7 worm cellular contexts compared by ENCODE assay signal in the genomic region with DNA sequence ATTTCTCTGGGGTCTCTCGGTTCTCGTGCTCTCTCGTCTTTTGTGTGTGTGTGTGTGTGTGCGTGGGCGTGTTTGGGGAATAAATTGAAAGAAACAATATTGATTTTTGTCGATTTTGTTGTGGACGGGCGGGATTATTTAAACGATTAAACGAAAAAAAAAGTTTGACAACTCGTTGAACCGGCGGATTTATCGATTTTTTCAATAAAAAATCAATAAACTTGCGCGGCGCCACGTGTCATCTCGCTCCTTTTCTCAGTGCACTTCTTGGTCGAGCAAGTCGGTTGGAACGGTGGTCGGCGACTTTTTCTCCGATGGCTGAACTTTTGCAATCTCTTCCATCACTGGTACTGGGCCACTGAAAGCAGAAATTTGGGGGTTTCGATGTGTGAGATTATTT.
TF ChIP-seq lines count a peak whose summit lies in the region.

No protein-coding gene starts in this region.

TF ChIP-seq in whole organism, L1 larva, 84 proteins besides CTCF, POLR2A, EP300 and RAD21:
- TF ChIP-seq snu-23 (GFP tag; optimal IDR thresholded peaks at IDR 0.05; lab: Kevin White, UChicago), result peak; percentile 0
- no peak for TF ChIP-seq mab-9 (GFP tag; IDR thresholded peaks at IDR 0.05; lab: Robert Waterston, UW)

TF ChIP-seq in whole organism, L3 larva, 47 proteins besides CTCF, POLR2A, EP300 and RAD21:
- TF ChIP-seq fkh-10 (GFP tag; optimal IDR thresholded peaks at IDR 0.05; lab: Kevin White, UChicago) (no peak), ceh-28 (tag; optimal IDR thresholded peaks at IDR 0.05; lab: Kevin White, UChicago) (peak; percentile 52)

TF ChIP-seq in whole organism, L4 larva, 104 proteins besides CTCF, POLR2A, EP300 and RAD21:
- TF ChIP-seq hmg-1.1 (GFP tag; IDR thresholded peaks at IDR 0.05; lab: Robert Waterston, UW), result 0 out of 2 replicates have a peak, but pooled peaks have one; percentile 24
- no peak for TF ChIP-seq mxl-2 (GFP tag; conservative IDR thresholded peaks at IDR 0.05; lab: Robert Waterston, UW)
- peak in 1 of 2 experiments; percentile 6 for TF ChIP-seq lsy-2 (tag; optimal IDR thresholded peaks at IDR 0.05; lab: Kevin White, UChicago)
- peak; percentile 57 for TF ChIP-seq ceh-28 (tag; optimal IDR thresholded peaks at IDR 0.05; lab: Kevin White, UChicago)
- peak in 1 of 2 experiments; percentile 0 for TF ChIP-seq unc-62 (GFP tag; optimal IDR thresholded peaks at IDR 0.05 in 1 of 2; lab: Kevin White, UChicago)
- TF ChIP-seq unc-62 (tag; optimal IDR thresholded peaks at IDR 0.05; lab: Kevin White, UChicago), result no peak

TF ChIP-seq in whole organism, early embryonic, 17 proteins besides CTCF, POLR2A, EP300 and RAD21:
- peak; percentile 14 for TF ChIP-seq ceh-36 (tag; optimal IDR thresholded peaks at IDR 0.05; lab: Kevin White, UChicago)
- no peak for TF ChIP-seq scrt-1 (GFP tag; IDR thresholded peaks at IDR 0.05; lab: Robert Waterston, UW)

TF ChIP-seq in whole organism, late embryonic, 69 proteins besides CTCF, POLR2A, EP300 and RAD21:
- TF ChIP-seq ceh-18 (tag; optimal IDR thresholded peaks at IDR 0.05; lab: Kevin White, UChicago) (no peak), hlh-30 (tag; optimal IDR thresholded peaks at IDR 0.05; lab: Kevin White, UChicago; ENCODE audit: insufficient read depth) (no peak), fax-1 (tag; optimal IDR thresholded peaks at IDR 0.05; lab: Kevin White, UChicago) (no peak), C08G9.2 (tag; optimal IDR thresholded peaks at IDR 0.05; lab: Kevin White, UChicago) (no peak), ceh-48 (tag; optimal IDR thresholded peaks at IDR 0.05; lab: Kevin White, UChicago) (peak; percentile 31), ets-4 (tag; optimal IDR thresholded peaks at IDR 0.05; lab: Kevin White, UChicago) (no peak)

TF ChIP-seq in whole organism, midembryonic, 9 proteins besides CTCF, POLR2A, EP300 and RAD21:
- TF ChIP-seq T22C8.4 (GFP tag; IDR thresholded peaks at IDR 0.05; lab: Robert Waterston, UW), result peak; percentile 79
- no peak for TF ChIP-seq med-1 (GFP tag; optimal IDR thresholded peaks at IDR 0.05; lab: Kevin White, UChicago; ENCODE audit: insufficient read depth)

TF ChIP-seq in whole organism, young adult, 124 proteins besides CTCF, POLR2A, EP300 and RAD21:
- TF ChIP-seq madf-3 (GFP tag; IDR thresholded peaks at IDR 0.05; lab: Robert Waterston, UW) (no peak), mcd-1 (GFP tag; IDR thresholded peaks at IDR 0.05; lab: Robert Waterston, UW) (0 out of 2 replicates have a peak, but pooled peaks have one; percentile 5), hmg-1.2 (GFP tag; IDR thresholded peaks at IDR 0.05; lab: Robert Waterston, UW) (peak; percentile 31; the same call in 1 of the 2 replicates), him-1 (tag; optimal IDR thresholded peaks at IDR 0.05; lab: Kevin White, UChicago) (peak; percentile 35)
